Worm (Caenorhabditis elegans): ENCODE data around the gene B0034.5.

DNA sequence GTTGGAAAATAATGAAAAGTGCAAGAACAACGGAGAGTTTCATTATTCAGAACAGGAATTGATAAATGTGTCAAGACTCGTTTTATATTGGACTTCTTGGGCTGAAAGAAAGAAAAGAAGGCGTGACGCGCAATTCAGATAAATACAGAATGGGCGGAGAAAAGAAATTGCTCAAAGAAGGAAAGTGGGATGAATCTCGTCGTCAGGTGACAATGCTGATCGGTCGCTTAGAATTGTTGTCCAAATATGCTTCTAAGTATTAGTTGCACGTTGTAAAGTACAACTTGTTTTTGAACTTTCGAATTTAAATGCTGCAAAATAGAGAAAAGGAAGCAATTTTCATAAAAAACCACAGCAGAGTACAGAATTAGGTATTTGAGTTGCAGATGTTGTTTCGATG is 15.9 kb upstream of the B0034.5 start, which contains the start of gene ins-3:
- TF ChIP-seq ama-1 (optimal IDR thresholded peaks at IDR 0.05) (no peak), gmeb-1 (tag; optimal IDR thresholded peaks at IDR 0.05) (no peak), Y55F3AM.14 (GFP tag; optimal IDR thresholded peaks at IDR 0.05) (no peak), ztf-11 (tag; optimal IDR thresholded peaks at IDR 0.05) (no peak), ZK546.5 (tag; optimal IDR thresholded peaks at IDR 0.05) (no peak), ztf-4 (tag; optimal IDR thresholded peaks at IDR 0.05) (no peak)

All from whole organism, L2 larva.